Worm (Caenorhabditis elegans) whole organism, L2 larva: Measurements from ENCODE around the gene R08D7.5.

Source experiments
- R02D3.7 ChIP-seq: fragments of 150-350 bp; optimal IDR thresholded peaks from 2 replicates; lab custom pipeline; 2014; ENCODE audit warnings: missing biosample characterization, missing genetic modification characterization
- Y55F3AM.14 ChIP-seq: fragments of 200-800 bp; sonication (Bioruptor generic); optimal IDR thresholded peaks from 2 replicates; lab custom pipeline; 2018; ENCODE audit warnings: mild to moderate bottlenecking, missing genetic modification characterization, missing compliant biosample characterization
- mab-5 ChIP-seq: fragments of 150-350 bp; optimal IDR thresholded peaks from 2 replicates; lab custom pipeline; 2014; ENCODE audit warnings: missing biosample characterization, missing genetic modification characterization
- nhr-237 ChIP-seq: fragments of 150-350 bp; optimal IDR thresholded peaks from 2 replicates; lab custom pipeline; 2014; ENCODE audit warnings: missing biosample characterization, missing genetic modification characterization
- nhr-77 ChIP-seq: fragments of 150-350 bp; optimal IDR thresholded peaks from 2 replicates; lab custom pipeline; 2014; ENCODE audit warnings: missing biosample characterization, missing genetic modification characterization
- ztf-11 ChIP-seq: sonication (generic microtip); optimal IDR thresholded peaks from 2 replicates; lab custom pipeline; 2017; ENCODE audit warnings: missing biosample characterization, missing genetic modification characterization

Gene R08D7.5

ce11 chrIII:9023601-9024000 lies 49.7 kb downstream of the R08D7.5 start:
- TF ChIP-seq nhr-237 (no peak), mab-5 (tag; lab: Kevin White, UChicago) (no peak), R02D3.7 (no peak), nhr-77 (tag; lab: Kevin White, UChicago) (no peak), Y55F3AM.14 (GFP tag; lab: Kevin White, UChicago) (no peak), ztf-11 (tag; lab: Kevin White, UChicago) (no peak)
